Fruit fly (Drosophila melanogaster) whole organism, embryonic: Measurements from ENCODE around the gene Bx42.

Source experiments
- Ada2b ChIP-seq: fragments of 200-800 bp; sonication (Bioruptor generic); IDR thresholded peaks from 2 replicates; pipeline ENCODE4 v1.3.6; 2022; ENCODE audit warnings: missing biosample characterization, missing genetic modification characterization
- Blimp-1 ChIP-seq: fragments of 200-800 bp; sonication (Bioruptor generic); optimal IDR thresholded peaks from 3 replicates; lab custom pipeline; 2018; ENCODE audit warnings: missing biosample characterization, missing genetic modification characterization, mild to moderate bottlenecking, moderate library complexity, missing genetic modification reagents
- CG10267 ChIP-seq: fragments of 200-800 bp; sonication (Bioruptor generic); optimal IDR thresholded peaks from 2 replicates; lab custom pipeline; 2018; ENCODE audit warnings: missing biosample characterization, mild to moderate bottlenecking, missing genetic modification characterization, moderate library complexity
- CG10274 ChIP-seq: fragments of 200-800 bp; sonication (Bioruptor generic); optimal IDR thresholded peaks from 3 replicates; lab custom pipeline; 2017; ENCODE audit warnings: missing biosample characterization, mild to moderate bottlenecking, missing genetic modification characterization
- CG11085 ChIP-seq: fragments of 200-800 bp; sonication (Bioruptor generic); IDR thresholded peaks from 2 replicates; pipeline ENCODE4 v1.3.6; 2022; ENCODE audit warnings: missing biosample characterization, missing genetic modification characterization
- CG12071 ChIP-seq: fragments of 200-800 bp; sonication (Bioruptor generic); optimal IDR thresholded peaks from 3 replicates; lab custom pipeline; 2018; ENCODE audit warnings: missing biosample characterization, mild to moderate bottlenecking, missing genetic modification characterization
- CG12155 ChIP-seq: fragments of 200-800 bp; sonication (Bioruptor generic); optimal IDR thresholded peaks from 3 replicates; lab custom pipeline; 2016; ENCODE audit warnings: missing biosample characterization, missing genetic modification characterization
- CG12744 ChIP-seq: fragments of 200-800 bp; sonication (Bioruptor generic); optimal IDR thresholded peaks from 2 replicates; lab custom pipeline; 2016; ENCODE audit warnings: missing biosample characterization, missing genetic modification characterization
- CG30020 ChIP-seq: fragments of 200-800 bp; optimal IDR thresholded peaks from 2 replicates; lab custom pipeline; 2019; ENCODE audit warnings: missing biosample characterization, mild to moderate bottlenecking, missing genetic modification characterization, moderate library complexity
- CG34224 ChIP-seq: fragments of 200-800 bp; sonication (Bioruptor generic); IDR thresholded peaks from 3 replicates; pipeline ENCODE4 v1.3.6; 2022; ENCODE audit warnings: missing biosample characterization, missing genetic modification characterization; ENCODE audit not compliant: partially characterized antibody
- CG34376 ChIP-seq: fragments of 200-800 bp; sonication (Bioruptor generic); optimal IDR thresholded peaks from 2 replicates; lab custom pipeline; 2018; ENCODE audit warnings: missing biosample characterization, mild to moderate bottlenecking, missing genetic modification characterization
- CG4328 ChIP-seq: fragments of 200-800 bp; sonication (Bioruptor generic); optimal IDR thresholded peaks from 3 replicates; lab custom pipeline; 2017; ENCODE audit warnings: missing biosample characterization, missing genetic modification reagents, missing genetic modification characterization
- CG43689 ChIP-seq: fragments of 200-800 bp; sonication (Bioruptor generic); IDR thresholded peaks from 2 replicates; pipeline ENCODE4 v1.3.6; 2022; ENCODE audit warnings: missing biosample characterization, missing genetic modification characterization
- CG7839 ChIP-seq: fragments of 200-800 bp; sonication (Bioruptor generic); optimal IDR thresholded peaks from 3 replicates; lab custom pipeline; 2018; ENCODE audit warnings: missing biosample characterization, mild to moderate bottlenecking, missing genetic modification characterization, moderate library complexity
- CG9797 ChIP-seq: fragments of 200-800 bp; sonication (Bioruptor generic); optimal IDR thresholded peaks from 3 replicates; lab custom pipeline; 2018; ENCODE audit warnings: missing biosample characterization, mild to moderate bottlenecking, missing genetic modification characterization
- CHES-1-like ChIP-seq: fragments of 200-800 bp; sonication (Bioruptor generic); optimal IDR thresholded peaks from 2 replicates; lab custom pipeline; 2016; ENCODE audit warnings: missing biosample characterization, missing genetic modification characterization
- Chrac-16 ChIP-seq: fragments of 200-800 bp; sonication (Bioruptor generic); optimal IDR thresholded peaks from 3 replicates; lab custom pipeline; 2016; ENCODE audit warnings: missing biosample characterization, missing genetic modification characterization
- Dp ChIP-seq: fragments of 200-800 bp; sonication (Bioruptor generic); optimal IDR thresholded peaks from 2 replicates; lab custom pipeline; 2018; ENCODE audit warnings: missing biosample characterization, mild to moderate bottlenecking, missing genetic modification characterization, moderate library complexity
- Drgx ChIP-seq: fragments of 200-800 bp; sonication (Bioruptor generic); IDR thresholded peaks from 2 replicates; pipeline ENCODE4 v1.3.6; 2022; ENCODE audit warnings: missing biosample characterization, missing genetic modification characterization
- E2f2 ChIP-seq: fragments of 200-800 bp; sonication (Bioruptor generic); IDR thresholded peaks from 2 replicates; pipeline ENCODE4 v1.3.6; 2022; ENCODE audit warnings: missing biosample characterization, missing genetic modification characterization
- Ets97D ChIP-seq: fragments of 200-800 bp; sonication (Bioruptor generic); optimal IDR thresholded peaks from 3 replicates; lab custom pipeline; 2016; ENCODE audit warnings: missing biosample characterization, missing genetic modification characterization
- Hey ChIP-seq: fragments of 200-800 bp; sonication (Bioruptor generic); optimal IDR thresholded peaks from 3 replicates; lab custom pipeline; 2018; ENCODE audit warnings: missing biosample characterization, mild to moderate bottlenecking, missing genetic modification characterization
- Hr3 ChIP-seq: fragments of 200-800 bp; sonication (Bioruptor generic); optimal IDR thresholded peaks from 3 replicates; lab custom pipeline; 2016; ENCODE audit warnings: missing biosample characterization, missing genetic modification characterization
- Lhr ChIP-seq: fragments of 200-800 bp; sonication (Bioruptor generic); optimal IDR thresholded peaks from 3 replicates; lab custom pipeline; 2017; ENCODE audit warnings: mild to moderate bottlenecking, missing biosample characterization, missing genetic modification reagents, missing genetic modification characterization
- Med ChIP-seq: fragments of 200-800 bp; sonication (Bioruptor generic); peaks from one replicate; lab custom pipeline; 2016; ENCODE audit warnings: missing biosample characterization, missing genetic modification characterization, mild to moderate bottlenecking, inconsistent platforms, moderate library complexity
- Mrtf ChIP-seq: fragments of 200-800 bp; sonication (Bioruptor generic); IDR thresholded peaks from 3 replicates; pipeline ENCODE4 v1.3.6; 2022; ENCODE audit warnings: missing biosample characterization, missing genetic modification characterization
- Myb ChIP-seq: fragments of 200-800 bp; sonication (Bioruptor generic); optimal IDR thresholded peaks from 2 replicates; lab custom pipeline; 2016; ENCODE audit warnings: missing biosample characterization, missing genetic modification characterization
- Pdp1 ChIP-seq, 2 experiments: fragments of 200-800 bp; sonication (Bioruptor generic); optimal IDR thresholded peaks; 3 replicates each; lab custom pipeline; 2016; ENCODE audit warnings: missing biosample characterization in 2 of 2, missing genetic modification characterization in 2 of 2, mild to moderate bottlenecking in 1 of 2, moderate library complexity in 1 of 2
- Sry-β ChIP-seq: fragments of 200-800 bp; sonication (Bioruptor generic); optimal IDR thresholded peaks from 2 replicates; lab custom pipeline; 2018; ENCODE audit warnings: missing biosample characterization, mild to moderate bottlenecking, missing genetic modification characterization, moderate library complexity
- Tbp ChIP-seq: fragments of >200 bp; optimal IDR thresholded peaks from 2 replicates; lab custom pipeline; 2018; ENCODE audit warnings: missing biosample characterization, missing genetic modification characterization
- Vsx1 ChIP-seq: fragments of 200-800 bp; sonication (Bioruptor generic); optimal IDR thresholded peaks from 2 replicates; lab custom pipeline; 2017; ENCODE audit warnings: missing biosample characterization, mild to moderate bottlenecking, missing genetic modification characterization, missing genetic modification reagents
- amos ChIP-seq: fragments of 200-800 bp; sonication (Bioruptor generic); IDR thresholded peaks from 2 replicates; pipeline ENCODE4 v1.3.6; 2022; ENCODE audit warnings: missing biosample characterization, missing genetic modification characterization; ENCODE audit not compliant: partially characterized antibody
- ara ChIP-seq: fragments of 200-800 bp; sonication (Bioruptor generic); IDR thresholded peaks from 2 replicates; pipeline ENCODE4 v1.3.6; 2022; ENCODE audit warnings: missing biosample characterization, missing genetic modification characterization
- chn ChIP-seq: fragments of 200-800 bp; sonication (Bioruptor generic); optimal IDR thresholded peaks from 2 replicates; lab custom pipeline; 2016; ENCODE audit warnings: missing biosample characterization, missing genetic modification characterization
- dm ChIP-seq: fragments of 200-800 bp; sonication (Bioruptor generic); optimal IDR thresholded peaks from 3 replicates; lab custom pipeline; 2016; ENCODE audit warnings: missing biosample characterization, missing genetic modification characterization
- emc ChIP-seq: fragments of 200-800 bp; sonication (Bioruptor generic); optimal IDR thresholded peaks from 2 replicates; lab custom pipeline; 2016; ENCODE audit warnings: missing biosample characterization, missing genetic modification characterization
- ewg ChIP-seq: fragments of 200-800 bp; sonication (Bioruptor generic); optimal IDR thresholded peaks from 3 replicates; lab custom pipeline; 2017; ENCODE audit warnings: mild to moderate bottlenecking, missing biosample characterization, missing genetic modification reagents, missing genetic modification characterization
- eyg ChIP-seq: fragments of 200-800 bp; sonication (Bioruptor generic); optimal IDR thresholded peaks from 3 replicates; lab custom pipeline; 2016; ENCODE audit warnings: missing biosample characterization, missing genetic modification characterization
- gem ChIP-seq: fragments of 200-800 bp; sonication (Bioruptor generic); optimal IDR thresholded peaks from 2 replicates; lab custom pipeline; 2019; ENCODE audit warnings: missing biosample characterization, mild to moderate bottlenecking, missing genetic modification characterization, moderate library complexity
- gt ChIP-seq: fragments of 200-800 bp; sonication (Bioruptor generic); IDR thresholded peaks from 2 replicates; pipeline ENCODE4 v1.3.6; 2022; ENCODE audit warnings: missing biosample characterization, missing genetic modification characterization
- insv ChIP-seq, 2 experiments: fragments of 200-800 bp; sonication (Bioruptor generic); optimal IDR thresholded peaks; 3 replicates each; lab custom pipeline; 2016 to 2018; ENCODE audit warnings: missing biosample characterization in 2 of 2, missing genetic modification characterization in 2 of 2
- ken ChIP-seq: fragments of 200-800 bp; sonication (Bioruptor generic); IDR thresholded peaks from 3 replicates; pipeline ENCODE4 v1.3.6; 2022; ENCODE audit warnings: missing biosample characterization, missing genetic modification characterization
- otp ChIP-seq: fragments of 200-800 bp; sonication (Bioruptor generic); IDR thresholded peaks from 3 replicates; pipeline ENCODE4, ENCODE4 v1.3.6; 2022; ENCODE audit warnings: missing biosample characterization, missing genetic modification characterization
- prd ChIP-seq, 3 experiments: fragments of >200 bp in 2 of 3; fragments of 200-800 bp in 1 of 3; sonication (Bioruptor generic) in 1 of 3; optimal IDR thresholded peaks in 2 of 3; IDR thresholded peaks in 1 of 3; 2 replicates in 2 of 3; 3 replicates in 1 of 3; pipeline versions ENCODE4 v1.3.6 to Lab custom; 2017 to 2022; ENCODE audit warnings: missing biosample characterization in 1 of 3, missing genetic modification characterization in 1 of 3
- sd ChIP-seq: fragments of 200-800 bp; sonication (Bioruptor generic); optimal IDR thresholded peaks from 3 replicates; lab custom pipeline; 2018; ENCODE audit warnings: missing biosample characterization, mild to moderate bottlenecking, missing genetic modification characterization, moderate library complexity
- sug ChIP-seq: fragments of 200-800 bp; optimal IDR thresholded peaks from 2 replicates; lab custom pipeline; 2019; ENCODE audit warnings: missing biosample characterization, mild to moderate bottlenecking, missing genetic modification characterization, moderate library complexity
- tio ChIP-seq: fragments of 200-800 bp; sonication (Bioruptor generic); optimal IDR thresholded peaks from 2 replicates; lab custom pipeline; 2017; ENCODE audit warnings: missing biosample characterization, missing genetic modification characterization, inconsistent platforms
- unpg ChIP-seq: fragments of 200-800 bp; sonication (Bioruptor generic); optimal IDR thresholded peaks from 3 replicates; lab custom pipeline; 2018; ENCODE audit warnings: missing biosample characterization, mild to moderate bottlenecking, missing genetic modification characterization, moderate library complexity
- zf30C ChIP-seq: fragments of 200-800 bp; sonication (Bioruptor generic); optimal IDR thresholded peaks from 3 replicates; lab custom pipeline; 2018; ENCODE audit warnings: missing biosample characterization, mild to moderate bottlenecking, missing genetic modification characterization

Bx42 gene

DNA sequence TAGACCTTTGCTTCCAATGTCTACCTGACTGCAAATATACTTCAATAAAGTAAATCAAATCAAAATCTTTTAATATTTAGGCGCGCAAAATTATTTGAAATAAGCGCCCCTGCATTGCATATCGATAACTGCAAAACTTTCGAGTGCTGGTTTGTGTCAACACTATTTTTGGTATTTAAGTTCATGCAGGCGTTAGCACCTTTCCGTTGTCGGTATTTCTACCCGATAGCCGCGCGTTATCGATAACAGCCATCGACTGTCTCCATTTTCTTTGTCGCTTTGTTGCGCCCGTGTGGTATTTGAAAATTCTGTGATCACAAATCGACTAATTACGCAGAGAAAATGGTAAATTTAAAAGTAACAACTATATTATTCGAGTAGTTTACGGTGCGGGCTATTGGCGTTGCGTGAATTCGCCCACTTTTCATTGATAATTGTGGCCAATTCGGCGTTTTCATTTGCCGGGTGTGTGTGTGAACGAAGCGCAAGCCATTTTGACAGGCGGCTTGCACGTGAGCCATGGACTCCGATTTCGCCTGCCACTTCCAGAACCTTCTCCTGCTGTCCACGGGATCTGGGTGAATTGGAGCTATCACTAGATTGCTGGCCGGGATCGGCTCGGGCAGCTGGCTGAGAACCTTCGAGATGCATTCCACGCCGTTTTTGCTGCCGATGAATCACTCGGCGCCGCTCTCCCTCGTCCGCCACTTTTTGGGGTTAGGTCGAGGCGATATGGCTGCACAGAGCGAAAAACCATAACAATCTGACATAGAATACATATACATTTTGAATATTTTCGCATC is 16.9 kb downstream of the Bx42 start, which contains the start of gene CCT2 (continued):
- TF ChIP-seq CG34376 = no peak
- TF ChIP-seq CG12155 (GFP tag; lab: Kevin White, UChicago) = no peak
- TF ChIP-seq Lhr (GFP tag; lab: Kevin White, UChicago) = peak; percentile 30
- peak; percentile 51; the same call in 1 of the 3 replicates for TF ChIP-seq CG34224
- TF ChIP-seq Hey (tag; lab: Kevin White, UChicago) = no peak
- TF ChIP-seq E2f2 (GFP tag; lab: Robert Waterston, UW) = peak; percentile 97
- no peak; the same call in 1 of the 2 replicates for TF ChIP-seq Drgx (GFP tag; lab: Robert Waterston, UW)
- no peak for TF ChIP-seq sd (tag; lab: Kevin White, UChicago)
- no peak for TF ChIP-seq Ada2b (GFP tag; lab: Robert Waterston, UW)
- peak in 1 of 2 experiments; percentile 12 for TF ChIP-seq insv (GFP tag; optimal IDR thresholded peaks at IDR 0.05; lab: Kevin White, UChicago)
- peak; percentile 70 for TF ChIP-seq amos (GFP tag; lab: Robert Waterston, UW)
- peak; percentile 94 for TF ChIP-seq CG9797 (GFP tag; lab: Kevin White, UChicago)
- no peak for TF ChIP-seq CG30020 (tag; lab: Kevin White, UChicago)
- TF ChIP-seq CG7839 (tag; lab: Kevin White, UChicago) = no peak
- TF ChIP-seq sug (tag; lab: Kevin White, UChicago) = peak; percentile 36
- TF ChIP-seq emc (GFP tag; lab: Kevin White, UChicago) = no peak
- TF ChIP-seq CG11085 (GFP tag; lab: Robert Waterston, UW) = no peak
- no peak for TF ChIP-seq Blimp-1
- TF ChIP-seq eyg = no peak
- peak; percentile 48 for TF ChIP-seq zf30C (GFP tag; lab: Kevin White, UChicago)
- TF ChIP-seq CHES-1-like (GFP tag; lab: Kevin White, UChicago) = no peak
- no peak for TF ChIP-seq gt (GFP tag; lab: Robert Waterston, UW)
- no peak for TF ChIP-seq Mrtf (GFP tag; lab: Robert Waterston, UW)
- no peak for TF ChIP-seq CG10274 (GFP tag; lab: Kevin White, UChicago)
- no peak for TF ChIP-seq Sry-β (GFP tag; lab: Kevin White, UChicago)
- TF ChIP-seq dm (GFP tag; lab: Kevin White, UChicago) = peak; percentile 71
- TF ChIP-seq unpg (GFP tag; lab: Kevin White, UChicago) = no peak
- TF ChIP-seq CG12744 (GFP tag; lab: Kevin White, UChicago) = no peak
- no peak for TF ChIP-seq ara
- TF ChIP-seq CG43689 (GFP tag; lab: Robert Waterston, UW) = no peak
- TF ChIP-seq CG4328 (GFP tag; lab: Kevin White, UChicago) = no peak
- TF ChIP-seq ken = no peak
- peak; percentile 67 for TF ChIP-seq Ets97D (GFP tag; lab: Kevin White, UChicago)
- TF ChIP-seq Pdp1 (GFP tag; optimal IDR thresholded peaks at IDR 0.05; lab: Kevin White, UChicago) = no peak
- TF ChIP-seq Myb (GFP tag; lab: Kevin White, UChicago) = peak; percentile 56
- peak; percentile 23 for TF ChIP-seq CG10267
- no peak for TF ChIP-seq gem (tag; lab: Kevin White, UChicago)
- no peak for TF ChIP-seq Tbp
- no peak for TF ChIP-seq otp (GFP tag; lab: Robert Waterston, UW)
- peak; percentile 75 for TF ChIP-seq Med (GFP tag; lab: Kevin White, UChicago)
- no peak for TF ChIP-seq ewg (GFP tag; lab: Kevin White, UChicago)
- TF ChIP-seq tio = no peak
- TF ChIP-seq Chrac-16 (GFP tag; lab: Kevin White, UChicago) = no peak
- TF ChIP-seq CG12071 (GFP tag; lab: Kevin White, UChicago) = no peak
- no peak for TF ChIP-seq Hr3 (GFP tag; lab: Kevin White, UChicago)
- TF ChIP-seq prd (optimal IDR thresholded peaks at IDR 0.05; lab: Kevin White, UChicago) = no peak
- TF ChIP-seq prd (GFP tag; IDR thresholded peaks at IDR 0.05; lab: Robert Waterston, UW) = no peak
- peak; percentile 87 for TF ChIP-seq Dp (GFP tag; lab: Kevin White, UChicago)
- no peak for TF ChIP-seq chn (GFP tag; lab: Kevin White, UChicago)
- no peak for TF ChIP-seq Vsx1
